Fruit fly (Drosophila melanogaster): ENCODE data around the gene CG6171.

CG6171 gene

DNA sequence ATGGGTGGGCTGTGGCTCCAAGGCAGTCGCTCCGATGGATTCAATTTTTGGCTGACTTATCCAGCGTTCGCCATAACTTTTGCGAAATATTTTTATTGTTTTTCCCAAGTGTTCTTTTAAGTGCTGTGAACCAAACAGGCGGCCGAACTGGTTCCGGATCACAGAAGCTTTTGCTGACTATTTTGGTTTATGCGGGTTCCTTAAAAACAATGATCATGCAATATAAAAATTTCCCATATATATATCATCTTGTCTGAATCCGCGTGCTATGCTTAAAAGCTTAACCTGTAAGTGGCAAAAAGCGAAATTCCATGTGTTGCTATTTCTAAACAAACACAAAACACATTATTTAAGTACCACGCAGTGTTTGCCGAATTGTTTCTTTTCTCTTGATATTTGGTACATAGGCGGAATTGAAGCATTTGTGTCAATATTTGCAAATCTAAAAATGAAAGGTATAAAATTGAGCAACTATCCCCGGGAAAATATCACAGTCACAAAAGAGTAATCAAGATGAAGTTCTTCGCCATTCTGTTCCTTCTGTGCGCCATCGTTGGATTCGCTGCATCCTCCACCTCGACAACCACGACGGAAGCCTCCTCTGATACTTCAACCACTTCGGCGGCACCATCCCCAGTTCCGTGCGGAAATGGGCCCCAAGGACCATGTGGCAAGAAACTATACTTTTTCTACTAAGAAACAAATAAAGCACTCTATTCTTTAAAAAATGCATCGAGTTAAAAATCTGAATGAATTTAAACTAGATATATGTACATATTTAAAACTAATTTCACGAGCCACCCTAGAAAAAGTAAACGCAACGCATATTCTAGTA is 43.5 kb downstream of the CG6171 start, which contains the start of the genes CG6276 and CG44040 (continued):
- TF ChIP-seq CG17359 (tag; optimal IDR thresholded peaks at IDR 0.05): peak; percentile 22
- peak; percentile 58 for TF ChIP-seq CG34376 (GFP tag; optimal IDR thresholded peaks at IDR 0.05)
- peak; percentile 23 for TF ChIP-seq HmgZ (tag; optimal IDR thresholded peaks at IDR 0.05)
- TF ChIP-seq CG17912 (GFP tag; optimal IDR thresholded peaks at IDR 0.05): peak; percentile 6
- TF ChIP-seq D (optimal IDR thresholded peaks at IDR 0.05): no peak
- peak; percentile 12 for TF ChIP-seq D (GFP tag; optimal IDR thresholded peaks at IDR 0.05)
- no peak for TF ChIP-seq ttk (GFP tag; IDR thresholded peaks at IDR 0.05)
- peak; percentile 36 for TF ChIP-seq CG6813 (GFP tag; optimal IDR thresholded peaks at IDR 0.05)
- peak; percentile 23 for TF ChIP-seq CG10979 (tag; optimal IDR thresholded peaks at IDR 0.05)
- no peak for TF ChIP-seq rib (GFP tag; IDR thresholded peaks at IDR 0.05)
- peak; percentile 54 for TF ChIP-seq vvl (GFP tag; IDR thresholded peaks at IDR 0.05)

dm6 chr3R:15316326-15316725 is 47.3 kb downstream of the CG6171 start, which contains the start of gene CG14866:
TSS of gene CG14866 (plus strand) at chr3R:15316471.
- TF ChIP-seq Blimp-1 (GFP tag; optimal IDR thresholded peaks at IDR 0.05) (peak; percentile 85), Fer2 (tag; optimal IDR thresholded peaks at IDR 0.05) (no peak), CG6272 (GFP tag; IDR thresholded peaks at IDR 0.05) (no peak), MBD-R2 (GFP tag; IDR thresholded peaks at IDR 0.05) (peak; percentile 12; the same call in 1 of the 2 replicates), CG3995 (GFP tag; optimal IDR thresholded peaks at IDR 0.05) (no peak), Pdp1 (GFP tag; optimal IDR thresholded peaks at IDR 0.05) (peak in 1 of 2 experiments; percentile 15), HLH3B (GFP tag; IDR thresholded peaks at IDR 0.05) (peak; percentile 8; the same call in 1 of the 2 replicates), ci (GFP tag; IDR thresholded peaks at IDR 0.05) (0 out of 3 replicates have a peak, but pooled peaks have one; percentile 15), Drgx (GFP tag; IDR thresholded peaks at IDR 0.05) (0 out of 2 replicates have a peak, but pooled peaks have one; percentile 2), crol (GFP tag; IDR thresholded peaks at IDR 0.05) (peak; percentile 41; the same call in 1 of the 2 replicates), HLH4C (GFP tag; IDR thresholded peaks at IDR 0.05; ENCODE audit: partially characterized antibody) (0 out of 3 replicates have a peak, but pooled peaks have one; percentile 29), Myb (GFP tag; optimal IDR thresholded peaks at IDR 0.05) (no peak), CG4360 (GFP tag; IDR thresholded peaks at IDR 0.05) (0 out of 2 replicates have a peak, but pooled peaks have one; percentile 25), CG5180 (GFP tag; optimal IDR thresholded peaks at IDR 0.05) (no peak), CG8359 (GFP tag; optimal IDR thresholded peaks at IDR 0.05; ENCODE audit: borderline replicate concordance) (peak; percentile 95), CG7928 (GFP tag; optimal IDR thresholded peaks at IDR 0.05) (no peak), CG10543 (GFP tag; optimal IDR thresholded peaks at IDR 0.05) (peak; percentile 14), vvl (GFP tag; IDR thresholded peaks at IDR 0.05) (0 out of 2 replicates have a peak, but pooled peaks have one; percentile 13), Ada2b (GFP tag; IDR thresholded peaks at IDR 0.05) (no peak), stc (GFP tag; IDR thresholded peaks at IDR 0.05) (0 out of 2 replicates have a peak, but pooled peaks have one; percentile 6), CG34422 (GFP tag; IDR thresholded peaks at IDR 0.05) (peak; percentile 29; the same call in 1 of the 3 replicates), CG32532 (GFP tag; IDR thresholded peaks at IDR 0.05) (0 out of 2 replicates have a peak, but pooled peaks have one; percentile 12), Nf-YA (GFP tag; IDR thresholded peaks at IDR 0.05) (0 out of 2 replicates have a peak, but pooled peaks have one; percentile 7)

DNA sequence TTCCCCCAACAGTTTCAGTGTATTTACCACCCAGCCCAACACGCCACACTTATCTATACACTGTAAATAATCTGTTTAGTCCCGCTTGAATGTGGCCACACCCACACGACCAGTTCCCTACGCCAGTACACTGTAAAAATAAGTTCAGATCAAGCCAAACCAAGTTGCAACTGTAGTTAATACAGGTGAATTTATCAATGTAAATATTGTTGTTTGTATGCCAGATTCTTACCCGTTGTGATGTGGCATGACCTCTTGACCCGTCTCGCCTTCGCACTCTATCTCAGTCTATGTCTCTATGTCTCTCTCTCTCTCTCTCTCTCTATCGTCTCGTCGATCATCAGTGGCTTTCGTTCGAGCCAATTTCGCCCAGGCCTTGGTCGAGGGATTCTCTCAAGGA is 49.8 kb downstream of the CG6171 start:
- TF ChIP-seq Med (GFP tag): peak; percentile 22
- TF ChIP-seq Hr78 (GFP tag; optimal IDR thresholded peaks at IDR 0.05): peak in 1 of 2 experiments; percentile 96
- TF ChIP-seq CG9727 (GFP tag; optimal IDR thresholded peaks at IDR 0.05): no peak
- peak; percentile 22 for TF ChIP-seq CG1832 (GFP tag; optimal IDR thresholded peaks at IDR 0.05)
- peak; percentile 28 for TF ChIP-seq zf30C (GFP tag; optimal IDR thresholded peaks at IDR 0.05)
- peak; percentile 66 for TF ChIP-seq Ets65A (GFP tag)

All from whole organism, embryonic.